Worm (Caenorhabditis elegans) whole organism, L2 larva: ENCODE results near the gene sri-50.
"Not testable (repeated sequence)": the region's sequence is repeated elsewhere in the genome, so short reads cannot be mapped to it uniquely, and the experiment has no call there.

Source experiments
- C34F6.9 ChIP-seq: fragments of 150-350 bp; optimal IDR thresholded peaks from 2 replicates; lab custom pipeline; 2014; ENCODE audit warnings: missing biosample characterization, missing genetic modification characterization
- R02D3.7 ChIP-seq: fragments of 150-350 bp; optimal IDR thresholded peaks from 2 replicates; lab custom pipeline; 2014; ENCODE audit warnings: missing biosample characterization, missing genetic modification characterization
- ZK546.5 ChIP-seq: sonication (generic microtip); optimal IDR thresholded peaks from 2 replicates; lab custom pipeline; 2017; ENCODE audit warnings: missing biosample characterization, missing genetic modification characterization
- alr-1 ChIP-seq: fragments of 150-350 bp; optimal IDR thresholded peaks from 2 replicates; lab custom pipeline; 2014; ENCODE audit warnings: missing biosample characterization, missing genetic modification characterization
- blmp-1 ChIP-seq: sonication (generic microtip); optimal IDR thresholded peaks from 2 replicates; lab custom pipeline; 2017; ENCODE audit warnings: missing genetic modification characterization, mild to moderate bottlenecking, missing compliant biosample characterization, antibody characterized with exemption, moderate library complexity; ENCODE audit not compliant: insufficient read depth
- ceh-16 ChIP-seq: fragments of 150-350 bp; optimal IDR thresholded peaks from 2 replicates; lab custom pipeline; 2014; ENCODE audit warnings: missing biosample characterization, missing genetic modification characterization
- crh-2 ChIP-seq: sonication (generic microtip); optimal IDR thresholded peaks from 2 replicates; lab custom pipeline; 2017; ENCODE audit warnings: missing biosample characterization, missing genetic modification characterization
- dmd-4 ChIP-seq: sonication (generic microtip); optimal IDR thresholded peaks from 2 replicates; lab custom pipeline; 2017; ENCODE audit warnings: missing biosample characterization, missing genetic modification characterization
- fos-1 ChIP-seq: fragments of 150-350 bp; optimal IDR thresholded peaks from 2 replicates; lab custom pipeline; 2014; ENCODE audit warnings: missing biosample characterization, missing genetic modification characterization
- lin-11 ChIP-seq: fragments of 150-350 bp; sonication (generic microtip); optimal IDR thresholded peaks from 2 replicates; lab custom pipeline; 2014; ENCODE audit warnings: missing biosample characterization, missing genetic modification characterization, inconsistent platforms, mixed read lengths
- lin-39 ChIP-seq: fragments of 150-350 bp; optimal IDR thresholded peaks from 2 replicates; lab custom pipeline; 2014; ENCODE audit warnings: missing biosample characterization, missing genetic modification reagents, missing genetic modification characterization
- lsy-2 ChIP-seq, 2 experiments: fragments of 150-350 bp in 1 of 2; sonication (generic microtip) in 1 of 2; optimal IDR thresholded peaks; 2 replicates each; lab custom pipeline; 2014 to 2017; ENCODE audit warnings: missing biosample characterization in 2 of 2, missing genetic modification characterization in 2 of 2
- mbf-1 ChIP-seq: sonication (generic microtip); optimal IDR thresholded peaks from 2 replicates; lab custom pipeline; 2017; ENCODE audit warnings: missing biosample characterization, missing genetic modification characterization
- mdl-1 ChIP-seq, 2 experiments: fragments of 150-350 bp in 1 of 2; sonication (generic microtip) in 1 of 2; optimal IDR thresholded peaks; 2 replicates each; lab custom pipeline; 2017; ENCODE audit warnings: missing biosample characterization in 2 of 2, missing genetic modification characterization in 2 of 2
- nhr-10 ChIP-seq: sonication (generic microtip); optimal IDR thresholded peaks from 2 replicates; lab custom pipeline; 2017; ENCODE audit warnings: missing biosample characterization, missing genetic modification characterization
- nhr-11 ChIP-seq: fragments of 150-350 bp; optimal IDR thresholded peaks from 2 replicates; lab custom pipeline; 2014; ENCODE audit warnings: missing biosample characterization, missing genetic modification characterization
- nhr-12 ChIP-seq: fragments of 150-350 bp; optimal IDR thresholded peaks from 2 replicates; lab custom pipeline; 2014; ENCODE audit warnings: missing biosample characterization, missing genetic modification characterization
- nhr-129 ChIP-seq: fragments of 150-350 bp; optimal IDR thresholded peaks from 2 replicates; lab custom pipeline; 2014; ENCODE audit warnings: missing biosample characterization, missing genetic modification characterization
- nhr-21 ChIP-seq: fragments of 150-350 bp; optimal IDR thresholded peaks from 2 replicates; lab custom pipeline; 2014; ENCODE audit warnings: missing biosample characterization, missing genetic modification characterization
- nhr-77 ChIP-seq: fragments of 150-350 bp; optimal IDR thresholded peaks from 2 replicates; lab custom pipeline; 2014; ENCODE audit warnings: missing biosample characterization, missing genetic modification characterization
- peb-1 ChIP-seq: fragments of 150-350 bp; optimal IDR thresholded peaks from 2 replicates; lab custom pipeline; 2014; ENCODE audit warnings: missing biosample characterization, missing genetic modification characterization
- skn-1 ChIP-seq: sonication (generic microtip); optimal IDR thresholded peaks from 2 replicates; lab custom pipeline; 2017; ENCODE audit warnings: missing biosample characterization, missing genetic modification characterization
- unc-39 ChIP-seq: fragments of 150-350 bp; optimal IDR thresholded peaks from 2 replicates; lab custom pipeline; 2014; ENCODE audit warnings: missing biosample characterization, missing genetic modification characterization
- unc-55 ChIP-seq: fragments of 150-350 bp; sonication (generic microtip); optimal IDR thresholded peaks from 3 replicates; lab custom pipeline; 2014; ENCODE audit warnings: missing biosample characterization, missing genetic modification reagents, missing genetic modification characterization
- ztf-1 ChIP-seq: fragments of 200-800 bp; sonication (Bioruptor generic); conservative IDR thresholded peaks from 2 replicates; pipeline ENCODE4 v1.3.6; 2022; ENCODE audit warnings: missing genetic modification characterization, missing compliant biosample characterization
- ztf-11 ChIP-seq: sonication (generic microtip); optimal IDR thresholded peaks from 2 replicates; lab custom pipeline; 2017; ENCODE audit warnings: missing biosample characterization, missing genetic modification characterization

The sri-50 gene

ce11 chrII:3172176-3172575 is 31.3 kb upstream of the sri-50 start, which contains the start of gene Y27F2A.10:
Gene Y27F2A.10, minus strand, starts transcription at chrII:3172276.
- no peak for TF ChIP-seq nhr-77
- TF ChIP-seq crh-2 (tag; lab: Kevin White, UChicago): no peak
- no peak for TF ChIP-seq mbf-1 (tag; lab: Kevin White, UChicago)
- TF ChIP-seq, all 48 proteins: peak for 0

DNA sequence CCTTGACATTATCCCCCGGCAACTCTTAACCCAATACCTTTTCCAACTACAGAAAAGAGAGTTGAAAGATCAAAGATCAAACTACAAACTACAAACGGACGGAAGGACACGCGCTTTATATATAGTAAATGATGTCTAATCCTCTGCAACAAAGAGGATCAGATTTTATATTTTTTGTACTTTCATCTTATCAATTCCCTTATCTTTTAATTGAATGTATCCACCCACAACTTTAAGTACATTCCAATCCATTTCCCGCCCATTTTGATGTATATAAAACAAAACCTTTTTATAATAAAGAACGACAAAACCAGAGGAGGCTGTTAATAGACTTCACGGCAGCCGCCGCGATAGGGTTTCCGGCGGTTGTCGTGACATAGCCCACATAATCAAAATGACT is 25.9 kb upstream of the sri-50 start, which contains the start of gene sri-40:
Gene sri-40, plus strand, starts transcription at position 301 of the 400 bp plus-strand sequence.
- TF ChIP-seq nhr-11, unc-39, alr-1 (tag; lab: Kevin White, UChicago): not testable (repeated sequence)

ce11 chrII:3183300-3183840 is 20.1 kb upstream of the sri-50 start, which contains the start of the genes Y27F2A.6 and Y27F2A.8:
Gene Y27F2A.6, minus strand, starts transcription at chrII:3183400.
Gene Y27F2A.8, plus strand, starts transcription at chrII:3183790.
- TF ChIP-seq ZK546.5 (tag; lab: Kevin White, UChicago); lin-11 (tag; lab: Kevin White, UChicago); mdl-1 (tag; optimal IDR thresholded peaks at IDR 0.05; lab: Kevin White, UChicago): not testable (repeated sequence)

DNA sequence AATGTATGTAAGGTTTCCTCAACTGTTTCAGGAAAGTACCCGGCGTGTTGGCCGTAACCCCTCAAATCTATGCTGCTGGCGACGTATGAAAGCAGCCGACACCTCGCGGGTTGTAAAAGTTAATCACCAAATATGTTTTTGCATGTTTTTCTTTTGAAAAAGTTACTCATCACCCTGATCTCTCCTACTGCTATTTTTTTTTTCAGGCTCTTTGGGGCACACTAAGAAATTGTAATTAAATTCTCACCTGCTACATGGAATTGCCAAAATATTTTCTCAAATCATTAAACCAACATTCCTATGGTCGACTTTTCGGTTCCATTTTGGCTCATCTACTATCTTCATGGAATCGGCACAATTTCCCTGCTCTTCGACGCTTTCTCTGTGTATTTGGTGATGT is 18.7 kb upstream of the sri-50 start, which contains the start of gene sri-78:
Gene sri-78, plus strand, starts transcription at position 301 of the 400 bp plus-strand sequence.
- not testable (repeated sequence) for TF ChIP-seq lsy-2 (tag; optimal IDR thresholded peaks at IDR 0.05; lab: Kevin White, UChicago); lin-11 (tag; lab: Kevin White, UChicago); alr-1 (tag; lab: Kevin White, UChicago)

DNA sequence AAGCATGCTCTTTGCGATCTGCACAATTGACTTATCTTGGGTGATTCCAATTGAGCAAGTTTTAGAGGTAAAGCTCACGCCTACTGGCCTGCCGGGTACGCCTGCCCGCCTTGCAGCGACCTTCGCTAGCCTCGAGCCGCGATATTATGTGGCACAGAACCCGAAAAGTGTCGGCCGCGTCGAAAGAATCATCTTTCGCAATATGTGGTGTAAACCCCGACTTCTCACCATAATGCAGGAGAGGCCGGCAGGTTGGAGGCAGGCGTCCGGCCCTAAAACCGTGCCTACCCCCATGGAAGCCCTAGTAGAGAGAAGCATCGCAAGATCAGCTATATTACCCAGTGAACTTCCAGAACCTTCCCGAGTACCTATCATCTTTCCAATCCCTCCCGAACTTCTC is 17.7 kb upstream of the sri-50 start:
- TF ChIP-seq mdl-1 (tag; optimal IDR thresholded peaks at IDR 0.05; lab: Kevin White, UChicago): no peak
- TF ChIP-seq lin-39 (tag; lab: Kevin White, UChicago): no peak

ce11 chrII:3189038-3189437 is 14.5 kb upstream of the sri-50 start, which contains the start of gene Y27F2A.11:
Gene Y27F2A.11, plus strand, starts transcription at chrII:3189338.
- TF ChIP-seq nhr-21 (tag; lab: Kevin White, UChicago); ztf-11; unc-39 (tag; lab: Kevin White, UChicago): not testable (repeated sequence)

DNA sequence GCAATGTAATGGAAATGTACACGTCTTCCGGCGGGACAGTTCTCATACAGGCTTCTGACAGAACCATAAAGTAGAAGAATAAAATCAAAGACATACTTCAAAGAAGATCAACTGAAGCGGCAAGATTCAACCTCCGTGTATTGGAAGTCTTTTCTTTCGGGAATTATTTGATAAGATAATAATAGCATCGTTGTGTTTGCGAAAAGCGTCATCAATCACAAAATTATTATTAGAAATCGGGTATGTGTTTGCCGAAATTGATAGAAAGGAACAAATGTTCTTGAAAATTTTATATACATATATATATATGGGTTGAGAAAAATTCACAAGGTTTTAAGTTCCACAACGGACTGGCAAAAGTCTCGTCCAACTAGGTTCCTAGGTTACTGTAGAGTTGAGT is 12.0 kb upstream of the sri-50 start, which contains the start of gene Y27F2A.9:
Gene Y27F2A.9, minus strand, starts transcription at position 101 of the 400 bp plus-strand sequence.
- not testable (repeated sequence) for TF ChIP-seq blmp-1 (tag; lab: Kevin White, UChicago); unc-55 (GFP tag; lab: Kevin White, UChicago); ZK546.5 (tag; lab: Kevin White, UChicago)

- TF ChIP-seq nhr-10: no peak
- TF ChIP-seq fos-1 (tag; lab: Kevin White, UChicago): no peak
- TF ChIP-seq unc-55 (GFP tag; lab: Kevin White, UChicago): no peak
- no peak for TF ChIP-seq ZK546.5 (tag; lab: Kevin White, UChicago)
- TF ChIP-seq nhr-12 (tag; lab: Kevin White, UChicago): no peak
- no peak for TF ChIP-seq nhr-129 (tag; lab: Kevin White, UChicago)
- TF ChIP-seq ceh-16 (tag; lab: Kevin White, UChicago): no peak
- TF ChIP-seq mdl-1 (tag; optimal IDR thresholded peaks at IDR 0.05; lab: Kevin White, UChicago): no peak
- no peak for TF ChIP-seq alr-1 (tag; lab: Kevin White, UChicago)
- no peak for TF ChIP-seq skn-1 (tag; lab: Kevin White, UChicago)
- TF ChIP-seq peb-1: no peak
- no peak for TF ChIP-seq dmd-4 (tag; lab: Kevin White, UChicago)
- TF ChIP-seq R02D3.7 (tag; lab: Kevin White, UChicago): no peak
- no peak for TF ChIP-seq ztf-1
- TF ChIP-seq C34F6.9 (tag; lab: Kevin White, UChicago): no peak
- TF ChIP-seq mbf-1 (tag; lab: Kevin White, UChicago): no peak
- TF ChIP-seq lin-11 (tag; lab: Kevin White, UChicago): no peak
- TF ChIP-seq nhr-11 (tag; lab: Kevin White, UChicago): no peak
- no peak for TF ChIP-seq blmp-1 (tag; lab: Kevin White, UChicago)
- TF ChIP-seq, all 48 proteins: peak for 0
These were observed 7.8 kb upstream of the sri-50 start for ce11 chrII:3195739-3196138.
